Worm (Caenorhabditis elegans) whole organism, L2 larva: ENCODE results near the gene eif-3.D.

Source experiments
- ceh-16 ChIP-seq: fragments of 150-350 bp; optimal IDR thresholded peaks from 2 replicates; lab custom pipeline; 2014; ENCODE audit warnings: missing biosample characterization, missing genetic modification characterization
- lin-39 ChIP-seq: fragments of 150-350 bp; optimal IDR thresholded peaks from 2 replicates; lab custom pipeline; 2014; ENCODE audit warnings: missing biosample characterization, missing genetic modification reagents, missing genetic modification characterization
- mdl-1 ChIP-seq, 2 experiments: fragments of 150-350 bp in 1 of 2; sonication (generic microtip) in 1 of 2; optimal IDR thresholded peaks; 2 replicates each; lab custom pipeline; 2017; ENCODE audit warnings: missing biosample characterization in 2 of 2, missing genetic modification characterization in 2 of 2
- nhr-12 ChIP-seq: fragments of 150-350 bp; optimal IDR thresholded peaks from 2 replicates; lab custom pipeline; 2014; ENCODE audit warnings: missing biosample characterization, missing genetic modification characterization
- snpc-4 ChIP-seq: fragments of 150-350 bp; optimal IDR thresholded peaks from 2 replicates; lab custom pipeline; 2014; ENCODE audit warnings: missing biosample characterization, missing genetic modification characterization

ce11 chrIII:8985461-8985860, 14.1 kb upstream of the eif-3.D start:
- TF ChIP-seq mdl-1 (tag; optimal IDR thresholded peaks at IDR 0.05; lab: Kevin White, UChicago) (no peak), nhr-12 (tag; lab: Kevin White, UChicago) (no peak), ceh-16 (tag; lab: Kevin White, UChicago) (no peak), snpc-4 (tag; lab: Kevin White, UChicago) (no peak), lin-39 (tag; lab: Kevin White, UChicago) (no peak)
